Fruit fly (Drosophila melanogaster) whole organism, prepupa: ENCODE data around the gene CG14434.
A peak's percentile ranks its signal among the peaks of the same experiment; 100 is the strongest.

Experiments used
- Blimp-1 ChIP-seq: fragments of 200-800 bp; sonication (Bioruptor generic); optimal IDR thresholded peaks from 3 replicates; lab custom pipeline; 2017; ENCODE audit warnings: missing biosample characterization, missing genetic modification characterization, mild to moderate bottlenecking, moderate library complexity, missing genetic modification reagents
- CG10631 ChIP-seq: fragments of 200-800 bp; sonication (Bioruptor generic); optimal IDR thresholded peaks from 2 replicates; lab custom pipeline; 2016; ENCODE audit warnings: missing biosample characterization, missing genetic modification characterization
- CG10669 ChIP-seq: fragments of 200-800 bp; sonication (Bioruptor generic); optimal IDR thresholded peaks from 3 replicates; lab custom pipeline; 2018; ENCODE audit warnings: missing biosample characterization, mild to moderate bottlenecking, missing genetic modification characterization, moderate library complexity
- CG11294 ChIP-seq: fragments of 200-800 bp; sonication (Bioruptor generic); IDR thresholded peaks from 2 replicates; pipeline ENCODE4 v1.3.6; 2022; ENCODE audit warnings: missing biosample characterization, missing genetic modification characterization
- CG11762 ChIP-seq: fragments of 200-800 bp; sonication (Bioruptor generic); optimal IDR thresholded peaks from 3 replicates; lab custom pipeline; 2016; ENCODE audit warnings: missing biosample characterization, missing genetic modification characterization; ENCODE audit not compliant: insufficient read depth
- CG15336 ChIP-seq: fragments of 200-800 bp; sonication (Bioruptor generic); IDR thresholded peaks from 2 replicates; pipeline ENCODE4 v1.3.6; 2022; ENCODE audit warnings: missing biosample characterization, missing genetic modification characterization
- CG1621 ChIP-seq: fragments of 200-800 bp; sonication (Bioruptor generic); optimal IDR thresholded peaks from 3 replicates; lab custom pipeline; 2018; ENCODE audit warnings: missing biosample characterization, mild to moderate bottlenecking, missing genetic modification characterization
- CG16779 ChIP-seq: fragments of 200-800 bp; sonication (Bioruptor generic); optimal IDR thresholded peaks from 3 replicates; lab custom pipeline; 2017; ENCODE audit warnings: missing biosample characterization, mild to moderate bottlenecking, missing genetic modification characterization
- CG31627 ChIP-seq: fragments of 200-800 bp; sonication (Bioruptor generic); optimal IDR thresholded peaks from 3 replicates; lab custom pipeline; 2016; ENCODE audit warnings: missing biosample characterization, missing genetic modification characterization
- CG32006 ChIP-seq: fragments of 200-800 bp; sonication (Bioruptor generic); optimal IDR thresholded peaks from 3 replicates; lab custom pipeline; 2017; ENCODE audit warnings: missing biosample characterization, mild to moderate bottlenecking, missing genetic modification characterization
- CG34406 ChIP-seq: fragments of 200-800 bp; sonication (Bioruptor generic); optimal IDR thresholded peaks from 3 replicates; lab custom pipeline; 2016; ENCODE audit warnings: missing biosample characterization, missing genetic modification characterization
- CG4318 ChIP-seq: fragments of 200-800 bp; sonication (Bioruptor generic); optimal IDR thresholded peaks from 3 replicates; lab custom pipeline; 2017; ENCODE audit warnings: missing biosample characterization, mild to moderate bottlenecking, missing genetic modification characterization
- CG6276 ChIP-seq: fragments of 200-800 bp; sonication (Bioruptor generic); optimal IDR thresholded peaks from 2 replicates; lab custom pipeline; 2017; ENCODE audit warnings: missing biosample characterization, mild to moderate bottlenecking, missing genetic modification characterization
- CG6792 ChIP-seq: fragments of 200-800 bp; sonication (Bioruptor generic); optimal IDR thresholded peaks from 3 replicates; lab custom pipeline; 2016; ENCODE audit warnings: missing biosample characterization, missing genetic modification characterization
- CG6808 ChIP-seq: fragments of 200-800 bp; sonication (Bioruptor generic); optimal IDR thresholded peaks from 3 replicates; lab custom pipeline; 2017; ENCODE audit warnings: missing biosample characterization, missing genetic modification characterization, mild to moderate bottlenecking, moderate library complexity, missing genetic modification reagents
- CG7368 ChIP-seq: fragments of 200-800 bp; sonication (Bioruptor generic); optimal IDR thresholded peaks from 3 replicates; lab custom pipeline; 2016; ENCODE audit warnings: missing biosample characterization, missing genetic modification characterization
- CG8119 ChIP-seq: fragments of 200-800 bp; sonication (Bioruptor generic); IDR thresholded peaks from 3 replicates; pipeline ENCODE4 v1.3.6; 2022; ENCODE audit warnings: missing biosample characterization, missing genetic modification characterization
- CG8319 ChIP-seq: fragments of 200-800 bp; sonication (Bioruptor generic); optimal IDR thresholded peaks from 3 replicates; lab custom pipeline; 2016; ENCODE audit warnings: missing biosample characterization, missing genetic modification characterization
- CG8632 ChIP-seq: fragments of 200-800 bp; sonication (Bioruptor generic); optimal IDR thresholded peaks from 3 replicates; lab custom pipeline; 2016; ENCODE audit warnings: missing biosample characterization, missing genetic modification characterization
- Eip75B ChIP-seq: fragments of 200-800 bp; sonication (Bioruptor generic); optimal IDR thresholded peaks from 3 replicates; lab custom pipeline; 2016; ENCODE audit warnings: missing biosample characterization, missing genetic modification characterization
- Eip78C ChIP-seq: fragments of 200-800 bp; sonication (Bioruptor generic); peaks from one replicate; lab custom pipeline; 2016; ENCODE audit warnings: missing biosample characterization, missing genetic modification characterization
- Eip93F ChIP-seq: fragments of 200-800 bp; sonication (Bioruptor generic); optimal IDR thresholded peaks from 2 replicates; lab custom pipeline; 2016; ENCODE audit warnings: missing biosample characterization, mild to moderate bottlenecking, missing genetic modification characterization
- Ets21C ChIP-seq: fragments of 200-800 bp; sonication (Bioruptor generic); optimal IDR thresholded peaks from 3 replicates; lab custom pipeline; 2016; ENCODE audit warnings: missing biosample characterization, missing genetic modification characterization
- Gug ChIP-seq: fragments of 200-800 bp; sonication (Bioruptor generic); IDR thresholded peaks from 2 replicates; pipeline ENCODE4 v1.3.6; 2022; ENCODE audit warnings: missing biosample characterization, missing genetic modification characterization
- Hr38 ChIP-seq: sonication (Bioruptor generic); optimal IDR thresholded peaks from 2 replicates; lab custom pipeline; 2016; ENCODE audit warnings: missing biosample characterization, missing genetic modification characterization
- Hr39 ChIP-seq: fragments of 200-800 bp; sonication (Bioruptor generic); optimal IDR thresholded peaks from 2 replicates; lab custom pipeline; 2016; ENCODE audit warnings: missing biosample characterization, missing genetic modification characterization
- Hr4 ChIP-seq: fragments of 200-800 bp; sonication (Bioruptor generic); optimal IDR thresholded peaks from 3 replicates; lab custom pipeline; 2016; ENCODE audit warnings: missing biosample characterization, missing genetic modification characterization
- Lpt ChIP-seq: fragments of 200-800 bp; sonication (Bioruptor generic); optimal IDR thresholded peaks from 3 replicates; lab custom pipeline; 2016; ENCODE audit warnings: missing biosample characterization, missing genetic modification characterization
- Met ChIP-seq: fragments of 200-800 bp; sonication (Bioruptor generic); optimal IDR thresholded peaks from 3 replicates; lab custom pipeline; 2016; ENCODE audit warnings: missing biosample characterization, missing genetic modification characterization
- OdsH ChIP-seq: fragments of 200-800 bp; sonication (Bioruptor generic); optimal IDR thresholded peaks from 3 replicates; lab custom pipeline; 2016; ENCODE audit warnings: missing biosample characterization, missing genetic modification characterization
- Smox ChIP-seq: fragments of 200-800 bp; sonication (Bioruptor generic); optimal IDR thresholded peaks from 3 replicates; lab custom pipeline; 2016; ENCODE audit warnings: missing biosample characterization, missing genetic modification characterization
- Sox102F ChIP-seq: fragments of 200-800 bp; sonication (Bioruptor generic); optimal IDR thresholded peaks from 2 replicates; lab custom pipeline; 2016; ENCODE audit warnings: missing biosample characterization, mild to moderate bottlenecking, missing genetic modification characterization
- Sox14 ChIP-seq: fragments of 200-800 bp; sonication (Bioruptor generic); optimal IDR thresholded peaks from 3 replicates; lab custom pipeline; 2016; ENCODE audit warnings: missing biosample characterization, missing genetic modification characterization
- Sox15 ChIP-seq: fragments of 200-800 bp; sonication (Bioruptor generic); optimal IDR thresholded peaks from 3 replicates; lab custom pipeline; 2016; ENCODE audit warnings: missing biosample characterization, missing genetic modification characterization
- achi ChIP-seq: fragments of 200-800 bp; sonication (Bioruptor generic); optimal IDR thresholded peaks from 3 replicates; lab custom pipeline; 2016; ENCODE audit warnings: missing biosample characterization, missing genetic modification characterization
- cyc ChIP-seq: fragments of 200-800 bp; sonication (Bioruptor generic); optimal IDR thresholded peaks from 3 replicates; lab custom pipeline; 2016; ENCODE audit warnings: missing biosample characterization, missing genetic modification characterization
- dac ChIP-seq: fragments of 200-800 bp; sonication (Bioruptor generic); optimal IDR thresholded peaks from 2 replicates; lab custom pipeline; 2017; ENCODE audit warnings: missing biosample characterization, mild to moderate bottlenecking, missing genetic modification characterization
- dsx ChIP-seq: fragments of 200-800 bp; optimal IDR thresholded peaks from 3 replicates; lab custom pipeline; 2019; ENCODE audit warnings: missing biosample characterization, mild to moderate bottlenecking, missing genetic modification characterization, moderate library complexity; ENCODE audit not compliant: poor library complexity, severe bottlenecking
- eg ChIP-seq: fragments of 200-800 bp; sonication (Bioruptor generic); IDR thresholded peaks from 3 replicates; pipeline ENCODE4 v1.3.6; 2022; ENCODE audit warnings: missing biosample characterization, missing genetic modification characterization
- esn ChIP-seq: fragments of 200-800 bp; sonication (Bioruptor generic); optimal IDR thresholded peaks from 2 replicates; lab custom pipeline; 2016; ENCODE audit warnings: missing biosample characterization, mild to moderate bottlenecking, missing genetic modification characterization, moderate library complexity
- fkh ChIP-seq: fragments of 200-800 bp; sonication (Bioruptor generic); optimal IDR thresholded peaks from 3 replicates; lab custom pipeline; 2017; ENCODE audit warnings: missing biosample characterization, mild to moderate bottlenecking, missing genetic modification characterization, moderate library complexity
- net ChIP-seq: fragments of 200-800 bp; sonication (Bioruptor generic); optimal IDR thresholded peaks from 3 replicates; lab custom pipeline; 2016; ENCODE audit warnings: missing biosample characterization, missing genetic modification characterization
- pdm3 ChIP-seq: fragments of 200-800 bp; sonication (Bioruptor generic); optimal IDR thresholded peaks from 3 replicates; lab custom pipeline; 2016; ENCODE audit warnings: missing biosample characterization, missing genetic modification characterization
- salr ChIP-seq, 2 experiments: fragments of 200-800 bp; sonication (Bioruptor generic); optimal IDR thresholded peaks; 3 replicates each; lab custom pipeline; 2016 to 2018; ENCODE audit warnings: missing biosample characterization in 2 of 2, missing genetic modification characterization in 2 of 2, mild to moderate bottlenecking in 1 of 2
- ss ChIP-seq, 2 experiments: fragments of 200-800 bp; sonication (Bioruptor generic); optimal IDR thresholded peaks; 2 replicates in 1 of 2; 3 replicates in 1 of 2; lab custom pipeline; 2017 to 2018; ENCODE audit warnings: mild to moderate bottlenecking in 2 of 2, missing biosample characterization in 2 of 2, missing genetic modification characterization in 2 of 2, moderate library complexity in 1 of 2
- topi ChIP-seq: fragments of 200-800 bp; sonication (Bioruptor generic); optimal IDR thresholded peaks from 3 replicates; lab custom pipeline; 2016; ENCODE audit warnings: missing biosample characterization, missing genetic modification characterization

The CG14434 gene

dm6 chrX:6863289-6863938 lies 3.6 kb downstream of the CG14434 start, which contains the start of gene CG43736 (continued):
- peak; percentile 92 for TF ChIP-seq CG8632 (GFP tag; lab: Kevin White, UChicago)
- peak; percentile 94 for TF ChIP-seq achi (GFP tag; lab: Kevin White, UChicago)
- TF ChIP-seq CG6792 = peak; percentile 90
- peak; percentile 96 for TF ChIP-seq Lpt (GFP tag; lab: Kevin White, UChicago)
- peak; percentile 92 for TF ChIP-seq Hr39 (GFP tag; lab: Kevin White, UChicago)
- peak; percentile 98 for TF ChIP-seq CG32006 (GFP tag; lab: Kevin White, UChicago)
- TF ChIP-seq CG8319 (GFP tag; lab: Kevin White, UChicago) = peak; percentile 74
- TF ChIP-seq Eip93F (GFP tag; lab: Kevin White, UChicago) = peak; percentile 52
- TF ChIP-seq topi (GFP tag; lab: Kevin White, UChicago) = peak; percentile 96

DNA sequence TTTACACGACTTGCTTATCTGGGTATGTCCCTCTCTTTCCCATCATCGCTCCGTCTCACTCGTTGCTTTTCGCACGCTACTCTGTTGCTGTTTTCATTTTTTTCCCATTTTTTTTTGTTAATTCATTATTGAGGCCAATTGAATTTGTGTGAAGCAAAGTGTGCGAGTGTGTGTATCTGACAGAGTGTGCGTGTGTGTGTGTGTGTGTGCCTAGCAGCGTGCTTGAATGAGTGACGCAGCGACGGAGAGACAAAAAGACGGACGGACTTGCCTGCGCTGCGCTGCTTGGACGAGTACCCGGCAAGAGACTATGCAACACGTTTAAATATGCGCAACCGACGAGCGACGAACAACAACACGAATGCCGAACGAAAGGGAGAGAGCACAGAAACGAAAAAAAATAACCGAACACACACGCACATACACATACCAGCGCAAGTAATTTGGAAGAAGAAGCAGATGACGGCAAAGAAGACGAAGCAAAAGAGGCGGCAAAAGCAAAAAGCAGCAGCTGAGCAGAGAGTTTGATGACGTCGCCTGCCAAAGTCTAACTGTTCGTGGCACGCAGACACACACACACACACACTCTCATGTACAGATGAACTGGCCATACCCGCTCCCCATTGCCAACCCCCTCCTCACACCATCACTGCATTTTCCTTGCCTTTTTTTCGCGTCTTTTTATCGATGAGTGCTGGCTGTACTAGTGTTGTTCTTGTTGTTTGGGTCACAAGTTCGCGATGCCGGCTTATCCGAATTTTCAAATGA lies 4.3 kb downstream of the CG14434 start:
- no peak for TF ChIP-seq Eip75B (GFP tag; lab: Kevin White, UChicago)
- TF ChIP-seq ss (GFP tag; optimal IDR thresholded peaks at IDR 0.05; lab: Kevin White, UChicago) = peak in 1 of 2 experiments; percentile 3
- no peak for TF ChIP-seq CG32006 (GFP tag; lab: Kevin White, UChicago)
- no peak for TF ChIP-seq CG4318 (GFP tag; lab: Kevin White, UChicago)
- no peak for TF ChIP-seq CG7368 (GFP tag; lab: Kevin White, UChicago)
- TF ChIP-seq Gug (GFP tag; lab: Robert Waterston, UW) = no peak
- peak; percentile 6 for TF ChIP-seq Eip93F (GFP tag; lab: Kevin White, UChicago)
- TF ChIP-seq CG10631 (GFP tag; lab: Kevin White, UChicago) = no peak
- TF ChIP-seq CG6808 (GFP tag; lab: Kevin White, UChicago) = no peak
- TF ChIP-seq Hr4 (GFP tag; lab: Kevin White, UChicago) = no peak
- TF ChIP-seq Sox14 (GFP tag; lab: Kevin White, UChicago) = no peak
- TF ChIP-seq CG11294 = no peak
- no peak for TF ChIP-seq Smox (GFP tag; lab: Kevin White, UChicago)
- no peak for TF ChIP-seq CG6276 (GFP tag; lab: Kevin White, UChicago)
- peak; percentile 64 for TF ChIP-seq CG1621 (tag; lab: Kevin White, UChicago)
- no peak for TF ChIP-seq CG31627 (GFP tag; lab: Kevin White, UChicago)
- no peak for TF ChIP-seq Hr38 (GFP tag; lab: Kevin White, UChicago)
- no peak for TF ChIP-seq fkh
- no peak for TF ChIP-seq dac (GFP tag; lab: Kevin White, UChicago)
- no peak for TF ChIP-seq topi (GFP tag; lab: Kevin White, UChicago)
- no peak for TF ChIP-seq CG8119
- TF ChIP-seq CG16779 (tag; lab: Kevin White, UChicago) = no peak
- no peak for TF ChIP-seq Met
- TF ChIP-seq Sox102F = no peak
- no peak for TF ChIP-seq salr (GFP tag; optimal IDR thresholded peaks at IDR 0.05; lab: Kevin White, UChicago)
- no peak for TF ChIP-seq OdsH (GFP tag; lab: Kevin White, UChicago)
- TF ChIP-seq CG11762 (GFP tag; lab: Kevin White, UChicago) = no peak
- TF ChIP-seq CG34406 (GFP tag; lab: Kevin White, UChicago) = no peak
- no peak for TF ChIP-seq esn (GFP tag; lab: Kevin White, UChicago)
- no peak for TF ChIP-seq Sox15 (GFP tag; lab: Kevin White, UChicago)
- no peak for TF ChIP-seq CG6792
- no peak for TF ChIP-seq Eip78C (GFP tag; lab: Kevin White, UChicago)
- TF ChIP-seq CG8632 (GFP tag; lab: Kevin White, UChicago) = no peak
- TF ChIP-seq Lpt (GFP tag; lab: Kevin White, UChicago) = no peak
- peak; percentile 53; the same call in 1 of the 3 replicates for TF ChIP-seq eg (GFP tag; lab: Robert Waterston, UW)
- TF ChIP-seq net = no peak
- no peak for TF ChIP-seq cyc (GFP tag; lab: Kevin White, UChicago)
- TF ChIP-seq dsx (GFP tag; lab: Kevin White, UChicago) = peak; percentile 69
- TF ChIP-seq Ets21C = no peak
- TF ChIP-seq CG15336 (GFP tag; lab: Robert Waterston, UW) = no peak
- no peak for TF ChIP-seq achi (GFP tag; lab: Kevin White, UChicago)
- TF ChIP-seq pdm3 = no peak
- TF ChIP-seq Blimp-1 (GFP tag; lab: Kevin White, UChicago) = no peak
- no peak for TF ChIP-seq CG8319 (GFP tag; lab: Kevin White, UChicago)
- no peak for TF ChIP-seq CG10669 (GFP tag; lab: Kevin White, UChicago)
